Worm (Caenorhabditis elegans) whole organism, L2 larva: Measurements from ENCODE around the gene F46E10.18.

Experiments
- ZK546.5 ChIP-seq: sonication (generic microtip); optimal IDR thresholded peaks from 2 replicates; lab custom pipeline; 2017; ENCODE audit warnings: missing biosample characterization, missing genetic modification characterization
- ama-1 ChIP-seq: fragments of 150-350 bp; optimal IDR thresholded peaks from 2 replicates; lab custom pipeline; 2018; ENCODE audit warnings: inconsistent platforms
- dmd-4 ChIP-seq: sonication (generic microtip); optimal IDR thresholded peaks from 2 replicates; lab custom pipeline; 2017; ENCODE audit warnings: missing biosample characterization, missing genetic modification characterization
- lsy-2 ChIP-seq, 2 experiments: fragments of 150-350 bp in 1 of 2; sonication (generic microtip) in 1 of 2; optimal IDR thresholded peaks; 2 replicates each; lab custom pipeline; 2014 to 2017; ENCODE audit warnings: missing biosample characterization in 2 of 2, missing genetic modification characterization in 2 of 2
- mab-5 ChIP-seq: fragments of 150-350 bp; optimal IDR thresholded peaks from 2 replicates; lab custom pipeline; 2014; ENCODE audit warnings: missing biosample characterization, missing genetic modification characterization
- nhr-10 ChIP-seq: sonication (generic microtip); optimal IDR thresholded peaks from 2 replicates; lab custom pipeline; 2017; ENCODE audit warnings: missing biosample characterization, missing genetic modification characterization
- nhr-23 ChIP-seq: fragments of 150-350 bp; optimal IDR thresholded peaks from 2 replicates; lab custom pipeline; 2014; ENCODE audit warnings: missing biosample characterization, missing genetic modification reagents, missing genetic modification characterization
- nhr-237 ChIP-seq: fragments of 150-350 bp; optimal IDR thresholded peaks from 2 replicates; lab custom pipeline; 2014; ENCODE audit warnings: missing biosample characterization, missing genetic modification characterization
- nhr-25 ChIP-seq: fragments of 150-350 bp; sonication (generic microtip); optimal IDR thresholded peaks from 3 replicates; lab custom pipeline; 2014; ENCODE audit warnings: missing biosample characterization, missing genetic modification characterization
- skn-1 ChIP-seq: sonication (generic microtip); optimal IDR thresholded peaks from 2 replicates; lab custom pipeline; 2017; ENCODE audit warnings: missing biosample characterization, missing genetic modification characterization
- sma-3 ChIP-seq: sonication (generic microtip); optimal IDR thresholded peaks from 2 replicates; lab custom pipeline; 2016; ENCODE audit warnings: missing genetic modification reagents, missing genetic modification characterization, missing compliant biosample characterization
- unc-55 ChIP-seq: fragments of 150-350 bp; sonication (generic microtip); optimal IDR thresholded peaks from 3 replicates; lab custom pipeline; 2014; ENCODE audit warnings: missing biosample characterization, missing genetic modification reagents, missing genetic modification characterization
- unc-62 ChIP-seq: fragments of 150-350 bp; optimal IDR thresholded peaks from 2 replicates; lab custom pipeline; 2014; ENCODE audit warnings: missing biosample characterization, missing genetic modification reagents, missing genetic modification characterization

DNA sequence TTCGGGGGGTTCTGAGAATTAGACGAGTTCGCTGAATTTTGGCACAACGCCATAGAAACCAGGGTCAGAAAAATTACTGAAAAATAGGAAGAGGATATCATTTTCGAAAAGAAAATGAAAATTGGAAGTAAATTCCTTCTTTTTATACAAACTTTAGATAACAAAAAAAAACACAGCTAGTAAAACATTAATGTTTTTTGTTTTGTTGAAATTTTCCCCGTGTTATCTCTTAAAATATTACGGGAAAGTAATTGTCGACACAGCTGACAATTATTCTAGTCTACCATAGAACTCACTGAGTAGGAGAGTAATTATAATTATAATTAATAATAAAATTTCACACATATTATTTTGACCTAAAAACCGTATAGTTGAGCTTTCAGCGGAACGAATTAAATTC lies 38.3 kb downstream of the F46E10.18 start, which contains the start of gene spp-26:
- TF ChIP-seq skn-1 (tag; lab: Kevin White, UChicago) (no peak), unc-62 (no peak), nhr-237 (tag; lab: Kevin White, UChicago) (no peak), nhr-25 (tag; lab: Kevin White, UChicago) (no peak), sma-3 (GFP tag; lab: Kevin White, UChicago) (no peak), mab-5 (no peak), nhr-10 (no peak), ama-1 (lab: Kevin White, UChicago) (no peak), dmd-4 (tag; lab: Kevin White, UChicago) (no peak), lsy-2 (tag; optimal IDR thresholded peaks at IDR 0.05; lab: Kevin White, UChicago) (no peak), ZK546.5 (tag; lab: Kevin White, UChicago) (no peak), unc-55 (GFP tag; lab: Kevin White, UChicago) (no peak), nhr-23 (no peak)
